Fruit fly (Drosophila melanogaster) whole organism, embryonic: ENCODE measurements around the gene mirr.
A peak's percentile ranks its signal among the peaks of the same experiment; 100 is the strongest.

ENCODE experiments used
- Asciz ChIP-seq: fragments of 200-800 bp; sonication (Bioruptor generic); optimal IDR thresholded peaks from 2 replicates; lab custom pipeline; 2017; ENCODE audit warnings: missing biosample characterization, mild to moderate bottlenecking, missing genetic modification characterization, missing genetic modification reagents
- Bgb ChIP-seq: fragments of 200-800 bp; sonication (Bioruptor generic); IDR thresholded peaks from 2 replicates; pipeline ENCODE4 v1.3.6; 2022; ENCODE audit warnings: missing biosample characterization, missing genetic modification characterization; ENCODE audit not compliant: partially characterized antibody
- CG1024 ChIP-seq: fragments of 200-800 bp; sonication (Bioruptor generic); IDR thresholded peaks from 2 replicates; pipeline ENCODE4 v1.3.6; 2022; ENCODE audit warnings: missing biosample characterization, missing genetic modification characterization
- CG10366 ChIP-seq: fragments of 200-800 bp; sonication (Bioruptor generic); IDR thresholded peaks from 2 replicates; pipeline ENCODE4 v1.3.6; 2022; ENCODE audit warnings: missing biosample characterization, missing genetic modification characterization
- CG10959 ChIP-seq: fragments of 200-800 bp; sonication (Bioruptor generic); IDR thresholded peaks from 2 replicates; pipeline ENCODE4 v1.3.6; 2022; ENCODE audit warnings: missing biosample characterization, missing genetic modification characterization
- CG11504 ChIP-seq: fragments of 200-800 bp; sonication (Bioruptor generic); optimal IDR thresholded peaks from 3 replicates; lab custom pipeline; 2019; ENCODE audit warnings: missing biosample characterization, mild to moderate bottlenecking, missing genetic modification characterization, moderate library complexity
- CG12299 ChIP-seq: fragments of 200-800 bp; sonication (Bioruptor generic); optimal IDR thresholded peaks from 2 replicates; lab custom pipeline; 2018; ENCODE audit warnings: missing biosample characterization, mild to moderate bottlenecking, missing genetic modification characterization
- CG13123 ChIP-seq: fragments of 200-800 bp; sonication (Bioruptor generic); optimal IDR thresholded peaks from 2 replicates; lab custom pipeline; 2016; ENCODE audit warnings: missing biosample characterization, missing genetic modification characterization
- CG13287 ChIP-seq: fragments of 200-800 bp; sonication (Bioruptor generic); IDR thresholded peaks from 2 replicates; pipeline ENCODE4 v1.3.6; 2022; ENCODE audit warnings: missing biosample characterization, missing genetic modification characterization; ENCODE audit not compliant: partially characterized antibody
- CG14014 ChIP-seq: fragments of 200-800 bp; sonication (Bioruptor generic); IDR thresholded peaks from 2 replicates; pipeline ENCODE4 v1.3.6; 2022; ENCODE audit warnings: missing biosample characterization, missing genetic modification characterization
- CG14441 ChIP-seq: fragments of 200-800 bp; sonication (Bioruptor generic); IDR thresholded peaks from 2 replicates; pipeline ENCODE4 v1.3.6; 2022; ENCODE audit warnings: missing biosample characterization, missing genetic modification characterization
- CG14710 ChIP-seq: fragments of 200-800 bp; sonication (Bioruptor generic); optimal IDR thresholded peaks from 3 replicates; lab custom pipeline; 2019; ENCODE audit warnings: missing biosample characterization, mild to moderate bottlenecking, missing genetic modification characterization, moderate library complexity
- CG15601 ChIP-seq: fragments of 200-800 bp; sonication (Bioruptor generic); optimal IDR thresholded peaks from 3 replicates; lab custom pipeline; 2019; ENCODE audit warnings: missing biosample characterization, mild to moderate bottlenecking, missing genetic modification characterization, moderate library complexity
- CG16863 ChIP-seq: fragments of 200-800 bp; sonication (Bioruptor generic); optimal IDR thresholded peaks from 3 replicates; lab custom pipeline; 2016; ENCODE audit warnings: missing biosample characterization, missing genetic modification characterization
- CG17612 ChIP-seq: fragments of 200-800 bp; sonication (Bioruptor generic); IDR thresholded peaks from 2 replicates; pipeline ENCODE4 v1.3.6; 2022; ENCODE audit warnings: missing biosample characterization, missing genetic modification characterization
- CG17829 ChIP-seq: fragments of 200-800 bp; optimal IDR thresholded peaks from 2 replicates; lab custom pipeline; 2019; ENCODE audit warnings: missing biosample characterization, mild to moderate bottlenecking, missing genetic modification characterization, moderate library complexity
- CG2202 ChIP-seq: fragments of 200-800 bp; sonication (Bioruptor generic); optimal IDR thresholded peaks from 2 replicates; lab custom pipeline; 2018; ENCODE audit warnings: missing biosample characterization, mild to moderate bottlenecking, missing genetic modification characterization
- CG3407 ChIP-seq: fragments of 200-800 bp; sonication (Bioruptor generic); optimal IDR thresholded peaks from 2 replicates; lab custom pipeline; 2018; ENCODE audit warnings: missing biosample characterization, mild to moderate bottlenecking, missing genetic modification characterization
- CG4328 ChIP-seq: fragments of 200-800 bp; sonication (Bioruptor generic); optimal IDR thresholded peaks from 3 replicates; lab custom pipeline; 2017; ENCODE audit warnings: missing biosample characterization, missing genetic modification reagents, missing genetic modification characterization
- CG4707 ChIP-seq: fragments of 200-800 bp; sonication (Bioruptor generic); optimal IDR thresholded peaks from 2 replicates; lab custom pipeline; 2018; ENCODE audit warnings: missing biosample characterization, mild to moderate bottlenecking, missing genetic modification characterization, moderate library complexity
- CG4820 ChIP-seq: fragments of 200-800 bp; sonication (Bioruptor generic); optimal IDR thresholded peaks from 3 replicates; lab custom pipeline; 2016; ENCODE audit warnings: missing biosample characterization, missing genetic modification characterization
- CG7556 ChIP-seq: fragments of 200-800 bp; sonication (Bioruptor generic); optimal IDR thresholded peaks from 2 replicates; lab custom pipeline; 2017; ENCODE audit warnings: missing biosample characterization, mild to moderate bottlenecking, missing genetic modification characterization
- CG8290 ChIP-seq, 3 experiments: fragments of 200-800 bp; sonication (Bioruptor generic); optimal IDR thresholded peaks; 2 replicates each; lab custom pipeline; 2016 to 2019; ENCODE audit warnings: missing biosample characterization in 3 of 3, missing genetic modification characterization in 3 of 3, mild to moderate bottlenecking in 2 of 3, moderate library complexity in 1 of 3
- CHES-1-like ChIP-seq: fragments of 200-800 bp; sonication (Bioruptor generic); optimal IDR thresholded peaks from 2 replicates; lab custom pipeline; 2016; ENCODE audit warnings: missing biosample characterization, missing genetic modification characterization
- Doc2 ChIP-seq: fragments of 200-800 bp; sonication (Bioruptor generic); IDR thresholded peaks from 2 replicates; pipeline ENCODE4 v1.3.6; 2022; ENCODE audit warnings: missing biosample characterization, missing genetic modification characterization
- HLHmδ ChIP-seq: fragments of 200-800 bp; sonication (Bioruptor generic); optimal IDR thresholded peaks from 2 replicates; lab custom pipeline; 2018; ENCODE audit warnings: missing biosample characterization, mild to moderate bottlenecking, missing genetic modification characterization, moderate library complexity
- Med ChIP-seq: fragments of 200-800 bp; sonication (Bioruptor generic); peaks from one replicate; lab custom pipeline; 2016; ENCODE audit warnings: missing biosample characterization, missing genetic modification characterization, mild to moderate bottlenecking, inconsistent platforms, moderate library complexity
- Nf-YC ChIP-seq: fragments of 200-800 bp; optimal IDR thresholded peaks from 3 replicates; lab custom pipeline; 2019; ENCODE audit warnings: missing biosample characterization, mild to moderate bottlenecking, missing genetic modification characterization, moderate library complexity
- Sox100B ChIP-seq: fragments of 200-800 bp; sonication (Bioruptor generic); optimal IDR thresholded peaks from 3 replicates; lab custom pipeline; 2018; ENCODE audit warnings: missing biosample characterization, mild to moderate bottlenecking, missing genetic modification characterization
- Spps ChIP-seq: fragments of 200-800 bp; sonication (Bioruptor generic); optimal IDR thresholded peaks from 2 replicates; lab custom pipeline; 2018; ENCODE audit warnings: missing biosample characterization, mild to moderate bottlenecking, missing genetic modification characterization
- Vsx1 ChIP-seq: fragments of 200-800 bp; sonication (Bioruptor generic); optimal IDR thresholded peaks from 2 replicates; lab custom pipeline; 2017; ENCODE audit warnings: missing biosample characterization, mild to moderate bottlenecking, missing genetic modification characterization, missing genetic modification reagents
- cad ChIP-seq: fragments of >200 bp; optimal IDR thresholded peaks from 2 replicates; lab custom pipeline; 2017; ENCODE audit warnings: missing biosample characterization, missing genetic modification characterization
- chif ChIP-seq, 2 experiments: fragments of 200-800 bp; sonication (Bioruptor generic); optimal IDR thresholded peaks; 3 replicates each; lab custom pipeline; 2016; ENCODE audit warnings: missing biosample characterization in 2 of 2, missing genetic modification characterization in 2 of 2
- dpn ChIP-seq, 2 experiments: fragments of 200-800 bp; sonication (Bioruptor generic); optimal IDR thresholded peaks; 3 replicates each; lab custom pipeline; 2016; ENCODE audit warnings: missing biosample characterization in 2 of 2, missing genetic modification characterization in 2 of 2
- fu2 ChIP-seq: fragments of 200-800 bp; sonication (Bioruptor generic); optimal IDR thresholded peaks from 2 replicates; lab custom pipeline; 2016; ENCODE audit warnings: missing biosample characterization, missing genetic modification characterization
- gfzf ChIP-seq: fragments of 200-800 bp; sonication (Bioruptor generic); optimal IDR thresholded peaks from 2 replicates; lab custom pipeline; 2016; ENCODE audit warnings: missing biosample characterization, mild to moderate bottlenecking, missing genetic modification characterization, moderate library complexity
- hkb ChIP-seq, 2 experiments: fragments of 200-800 bp in 1 of 2; fragments of >200 bp in 1 of 2; sonication (Bioruptor generic) in 1 of 2; IDR thresholded peaks in 1 of 2; optimal IDR thresholded peaks in 1 of 2; 2 replicates each; pipeline versions ENCODE4 v1.3.6 to Lab custom; 2017 to 2022; ENCODE audit warnings: missing biosample characterization in 1 of 2, missing genetic modification characterization in 1 of 2
- lab ChIP-seq: fragments of 200-800 bp; sonication (Bioruptor generic); optimal IDR thresholded peaks from 3 replicates; lab custom pipeline; 2017; ENCODE audit warnings: missing biosample characterization, missing genetic modification characterization, mild to moderate bottlenecking, moderate library complexity, missing genetic modification reagents
- odd ChIP-seq: fragments of 200-800 bp; sonication (Bioruptor generic); optimal IDR thresholded peaks from 2 replicates; lab custom pipeline; 2017; ENCODE audit warnings: missing biosample characterization, mild to moderate bottlenecking, missing genetic modification characterization
- pan ChIP-seq, 4 experiments: fragments of >200 bp in 3 of 4; fragments of 200-800 bp in 1 of 4; sonication (Bioruptor generic) in 1 of 4; optimal IDR thresholded peaks in 3 of 4; IDR thresholded peaks in 1 of 4; 2 replicates each; pipeline versions ENCODE4 v1.3.6 to Lab custom; 2017 to 2022; ENCODE audit warnings: missing biosample characterization in 2 of 4, missing genetic modification characterization in 2 of 4, mixed read lengths in 1 of 4
- phol ChIP-seq: fragments of 200-800 bp; sonication (Bioruptor generic); optimal IDR thresholded peaks from 3 replicates; lab custom pipeline; 2018; ENCODE audit warnings: missing biosample characterization, mild to moderate bottlenecking, missing genetic modification characterization, moderate library complexity
- psq ChIP-seq: fragments of 200-800 bp; sonication (Bioruptor generic); optimal IDR thresholded peaks from 2 replicates; lab custom pipeline; 2017; ENCODE audit warnings: missing biosample characterization, missing genetic modification characterization
- ssp ChIP-seq: fragments of 200-800 bp; sonication (Bioruptor generic); IDR thresholded peaks from 2 replicates; pipeline ENCODE4 v1.3.6; 2022; ENCODE audit warnings: missing biosample characterization, missing genetic modification characterization
- tap ChIP-seq: fragments of 200-800 bp; optimal IDR thresholded peaks from 3 replicates; lab custom pipeline; 2019; ENCODE audit warnings: missing biosample characterization, mild to moderate bottlenecking, missing genetic modification characterization, moderate library complexity
- trem ChIP-seq: fragments of 200-800 bp; optimal IDR thresholded peaks from 3 replicates; lab custom pipeline; 2019; ENCODE audit warnings: missing biosample characterization, mild to moderate bottlenecking, missing genetic modification characterization, moderate library complexity
- trh ChIP-seq: fragments of 200-800 bp; sonication (Bioruptor generic); optimal IDR thresholded peaks from 2 replicates; lab custom pipeline; 2016; ENCODE audit warnings: missing biosample characterization, missing genetic modification characterization
- twi ChIP-seq: fragments of 200-800 bp; optimal IDR thresholded peaks from 2 replicates; lab custom pipeline; 2019; ENCODE audit warnings: missing biosample characterization, mild to moderate bottlenecking, missing genetic modification characterization, moderate library complexity
- zfh1 ChIP-seq: fragments of 200-800 bp; sonication (Bioruptor generic); IDR thresholded peaks from 3 replicates; pipeline ENCODE4 v1.3.6; 2022; ENCODE audit warnings: missing biosample characterization, missing genetic modification characterization

Gene mirr

DNA sequence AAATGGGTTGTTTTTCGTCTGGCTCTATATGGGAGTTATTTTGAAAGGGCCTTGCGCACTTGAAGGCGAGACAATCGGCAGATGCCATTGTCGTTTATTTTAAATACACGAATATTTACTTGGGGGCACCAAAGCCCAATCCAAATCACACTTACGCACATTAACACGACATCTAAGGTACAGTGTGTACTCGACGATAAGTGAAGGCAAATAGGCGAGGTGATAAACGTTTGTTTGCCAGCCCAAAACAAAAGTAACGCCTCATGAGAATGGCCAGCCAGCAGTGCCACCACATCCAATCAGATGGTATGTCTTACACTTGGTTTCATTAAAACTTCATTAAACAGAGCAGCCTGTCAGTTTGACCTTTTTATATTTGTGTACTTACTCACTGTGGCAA lies 8.7 kb upstream of the mirr start (continued):
- TF ChIP-seq zfh1 (GFP tag; lab: Robert Waterston, UW) (peak; percentile 71; the same call in 1 of the 3 replicates), CG13123 (peak; percentile 28), CG2202 (peak; percentile 83), CG4328 (GFP tag; lab: Kevin White, UChicago) (peak; percentile 4), Vsx1 (GFP tag; lab: Kevin White, UChicago) (peak; percentile 66), tap (tag; lab: Kevin White, UChicago) (peak; percentile 30), pan (optimal IDR thresholded peaks at IDR 0.05; lab: Kevin White, UChicago) (no peak), pan (GFP tag; optimal IDR thresholded peaks at IDR 0.05 in 1 of 2, IDR thresholded peaks at IDR 0.05 in 1 of 2) (peak in 1 of 2 experiments; percentile 60), CG4820 (GFP tag; lab: Kevin White, UChicago) (peak; percentile 2), CG10366 (GFP tag; lab: Robert Waterston, UW) (0 out of 2 replicates have a peak, but pooled peaks have one; percentile 11), Bgb (GFP tag; lab: Robert Waterston, UW) (no peak), CG3407 (peak; percentile 80), cad (GFP tag; lab: Kevin White, UChicago) (no peak), CG14710 (tag; lab: Kevin White, UChicago) (peak; percentile 70), CG4707 (peak; percentile 26), hkb (optimal IDR thresholded peaks at IDR 0.05; lab: Kevin White, UChicago) (no peak), hkb (GFP tag; IDR thresholded peaks at IDR 0.05; lab: Robert Waterston, UW) (peak; percentile 66), trem (peak; percentile 17), CG17612 (no peak), twi (peak; percentile 32), CG16863 (GFP tag; lab: Kevin White, UChicago) (peak; percentile 52), CG1024 (peak; percentile 21; the same call in 1 of the 2 replicates), CG7556 (peak; percentile 33), Doc2 (no peak), CG14014 (GFP tag; lab: Robert Waterston, UW) (peak; percentile 34; the same call in 1 of the 2 replicates), Sox100B (GFP tag; lab: Kevin White, UChicago) (peak; percentile 50), CG15601 (tag; lab: Kevin White, UChicago) (peak; percentile 33), CG10959 (GFP tag; lab: Robert Waterston, UW) (peak; percentile 37; the same call in 1 of the 2 replicates), CG14441 (GFP tag; lab: Robert Waterston, UW) (no peak), odd (GFP tag; lab: Kevin White, UChicago) (peak; percentile 29), Spps (tag; lab: Kevin White, UChicago) (peak; percentile 37), CG8290 (GFP tag; optimal IDR thresholded peaks at IDR 0.05; lab: Kevin White, UChicago) (no peak), CG8290 (tag; optimal IDR thresholded peaks at IDR 0.05; lab: Kevin White, UChicago) (peak; percentile 31 to 78), fu2 (no peak), CG17829 (peak; percentile 36), phol (tag; lab: Kevin White, UChicago) (no peak), CG11504 (tag; lab: Kevin White, UChicago) (peak; percentile 15), HLHmδ (peak; percentile 58), dpn (GFP tag; optimal IDR thresholded peaks at IDR 0.05; lab: Kevin White, UChicago) (peak in 1 of 2 experiments; percentile 27), Med (peak; percentile 89), chif (GFP tag; optimal IDR thresholded peaks at IDR 0.05; lab: Kevin White, UChicago) (peak; percentile 50 to 62), gfzf (no peak), CHES-1-like (peak; percentile 3), lab (GFP tag; lab: Kevin White, UChicago) (peak; percentile 43), psq (GFP tag; lab: Kevin White, UChicago) (no peak), ssp (GFP tag; lab: Robert Waterston, UW) (peak; percentile 27; the same call in 1 of the 2 replicates), Nf-YC (tag; lab: Kevin White, UChicago) (peak; percentile 28), Asciz (GFP tag; lab: Kevin White, UChicago) (peak; percentile 65), trh (peak; percentile 27), CG13287 (GFP tag; lab: Robert Waterston, UW) (no peak), CG12299 (tag; lab: Kevin White, UChicago) (no peak)
